Worm (Caenorhabditis elegans) whole organism, L4/young adult: ENCODE results near the gene C50B6.3.

Source experiments
- W03F9.2 ChIP-seq: fragments of 150-350 bp; optimal IDR thresholded peaks from 2 replicates; lab custom pipeline; 2014; ENCODE audit warnings: missing biosample characterization, missing genetic modification characterization
- dao-5 ChIP-seq: sonication (generic microtip); optimal IDR thresholded peaks from 2 replicates; lab custom pipeline; 2016; ENCODE audit warnings: missing genotype, missing genetic modification characterization, moderate library complexity, missing compliant biosample characterization
- him-1 ChIP-seq: sonication (generic microtip); optimal IDR thresholded peaks from 2 replicates; lab custom pipeline; 2016; ENCODE audit warnings: missing genotype, missing genetic modification reagents, missing genetic modification characterization, missing compliant biosample characterization

Gene C50B6.3

ce11 chrV:13330919-13331318 is 17.5 kb downstream of the C50B6.3 start, which contains the start of gene nhr-129:
Gene nhr-129, minus strand, starts transcription at chrV:13331019.
- TF ChIP-seq him-1 (tag; lab: Kevin White, UChicago) (no peak), dao-5 (no peak), W03F9.2 (tag; lab: Kevin White, UChicago) (no peak)

- no peak for TF ChIP-seq dao-5
- no peak for TF ChIP-seq him-1 (tag; lab: Kevin White, UChicago)
- no peak for TF ChIP-seq W03F9.2 (tag; lab: Kevin White, UChicago)
Measured at ce11 chrV:13333386-13334180, 20.2 kb downstream of the C50B6.3 start, which contains the start of gene nhr-168. Gene nhr-168, minus strand, starts transcription at chrV:13333871.

- TF ChIP-seq dao-5 (no peak), him-1 (tag; lab: Kevin White, UChicago) (no peak), W03F9.2 (tag; lab: Kevin White, UChicago) (no peak)
Measured at ce11 chrV:13334447-13334846, 21.1 kb downstream of the C50B6.3 start.

ce11 chrV:13335883-13336419 is 22.6 kb downstream of the C50B6.3 start, which contains the start of gene C50B6.9:
Gene C50B6.9, plus strand, starts transcription at chrV:13336369.
- no peak for TF ChIP-seq W03F9.2 (tag; lab: Kevin White, UChicago)
- TF ChIP-seq him-1 (tag; lab: Kevin White, UChicago) = no peak
- TF ChIP-seq dao-5 = no peak

- TF ChIP-seq him-1 (tag; lab: Kevin White, UChicago) = no peak
- TF ChIP-seq dao-5 = no peak
- TF ChIP-seq W03F9.2 (tag; lab: Kevin White, UChicago) = no peak
Measured at ce11 chrV:13338037-13338436, 24.7 kb downstream of the C50B6.3 start.

- no peak for TF ChIP-seq him-1 (tag; lab: Kevin White, UChicago)
- TF ChIP-seq dao-5 = no peak
- no peak for TF ChIP-seq W03F9.2 (tag; lab: Kevin White, UChicago)
Measured at ce11 chrV:13339633-13340290, 26.4 kb downstream of the C50B6.3 start, which contains the start of the genes str-4 and lgc-48. Gene str-4, minus strand, starts transcription at chrV:13339733. Gene lgc-48, plus strand, starts transcription at chrV:13340240.

- no peak for TF ChIP-seq dao-5
- TF ChIP-seq W03F9.2 (tag; lab: Kevin White, UChicago) = no peak
- no peak for TF ChIP-seq him-1 (tag; lab: Kevin White, UChicago)
Measured at ce11 chrV:13342235-13342634, 28.9 kb downstream of the C50B6.3 start.

- TF ChIP-seq him-1 (tag; lab: Kevin White, UChicago) = no peak
- no peak for TF ChIP-seq dao-5
- no peak for TF ChIP-seq W03F9.2 (tag; lab: Kevin White, UChicago)
Measured at ce11 chrV:13345867-13346328, 32.5 kb downstream of the C50B6.3 start, which contains the start of gene twk-43. Gene twk-43, plus strand, starts transcription at chrV:13346278.

ce11 chrV:13350302-13350701 is 36.9 kb downstream of the C50B6.3 start:
- no peak for TF ChIP-seq W03F9.2 (tag; lab: Kevin White, UChicago)
- no peak for TF ChIP-seq him-1 (tag; lab: Kevin White, UChicago)
- no peak for TF ChIP-seq dao-5

ce11 chrV:13351773-13352172 is 38.4 kb downstream of the C50B6.3 start:
- TF ChIP-seq dao-5 = no peak
- TF ChIP-seq W03F9.2 (tag; lab: Kevin White, UChicago) = no peak
- TF ChIP-seq him-1 (tag; lab: Kevin White, UChicago) = no peak

ce11 chrV:13352415-13352814 is 39.0 kb downstream of the C50B6.3 start:
- no peak for TF ChIP-seq W03F9.2 (tag; lab: Kevin White, UChicago)
- TF ChIP-seq dao-5 = no peak
- no peak for TF ChIP-seq him-1 (tag; lab: Kevin White, UChicago)

- TF ChIP-seq him-1 (tag; lab: Kevin White, UChicago) (no peak), dao-5 (no peak), W03F9.2 (tag; lab: Kevin White, UChicago) (no peak)
Measured at ce11 chrV:13356210-13356609, 42.8 kb downstream of the C50B6.3 start.

ce11 chrV:13357652-13358281 is 44.4 kb downstream of the C50B6.3 start, which contains the start of gene F32H5.1:
Gene F32H5.1, minus strand, starts transcription at chrV:13358037.
- TF ChIP-seq him-1 (tag; lab: Kevin White, UChicago) (no peak), W03F9.2 (tag; lab: Kevin White, UChicago) (no peak), dao-5 (no peak)
